Worm (Caenorhabditis elegans): Measurements from ENCODE around the gene C34E11.2.

DNA sequence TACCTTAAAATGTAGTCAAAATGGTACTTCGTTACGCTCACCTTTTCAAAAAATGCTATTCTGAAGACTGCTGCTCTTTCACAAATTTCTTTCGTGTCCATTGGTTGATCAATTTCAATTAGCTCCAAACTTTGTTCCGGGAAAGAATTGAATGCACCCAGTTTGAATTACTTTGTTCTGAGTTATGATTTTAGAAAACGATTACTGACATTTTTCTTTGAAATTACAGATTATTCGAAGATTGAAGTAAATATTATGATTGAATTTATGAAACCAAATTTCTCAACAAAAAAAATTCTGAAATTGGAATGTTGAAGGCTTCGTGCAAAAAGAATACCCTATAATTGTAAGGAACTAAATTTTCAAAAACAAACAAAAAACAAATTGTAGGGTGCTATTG lies 30.3 kb downstream of the C34E11.2 start, which contains the start of gene Y102F5A.1:
- TF ChIP-seq him-1 (tag; optimal IDR thresholded peaks at IDR 0.05) (no peak), W03F9.2 (tag; optimal IDR thresholded peaks at IDR 0.05) (no peak), dao-5 (tag; optimal IDR thresholded peaks at IDR 0.05) (no peak)

All from whole organism, L4/young adult.